Fruit fly (Drosophila melanogaster): ENCODE measurements around the gene GABA-B-R1.

dm6 chr2L:15005505-15005904 lies 10.6 kb upstream of the GABA-B-R1 start, which contains the start of gene DCTN5-p25:
- TF ChIP-seq CG34224 (GFP tag; IDR thresholded peaks at IDR 0.05; ENCODE audit: partially characterized antibody) (0 out of 3 replicates have a peak, but pooled peaks have one; percentile 46), CG1792 (GFP tag; optimal IDR thresholded peaks at IDR 0.05) (no peak), CG4282 (GFP tag; optimal IDR thresholded peaks at IDR 0.05) (no peak), trh (GFP tag; optimal IDR thresholded peaks at IDR 0.05) (no peak), Dfd (GFP tag; optimal IDR thresholded peaks at IDR 0.05) (no peak), Oaz (GFP tag; IDR thresholded peaks at IDR 0.05) (no peak), Hr39 (optimal IDR thresholded peaks at IDR 0.05) (no peak), Hr78 (GFP tag; optimal IDR thresholded peaks at IDR 0.05) (no peak), ken (GFP tag; IDR thresholded peaks at IDR 0.05) (no peak)
